Fruit fly (Drosophila melanogaster) whole organism: ENCODE data around the gene CG7377.
A peak's percentile ranks its signal among the peaks of the same experiment; 100 is the strongest.
"Not testable (repeated sequence)": the region's sequence is repeated elsewhere in the genome, so short reads cannot be mapped to it uniquely, and the experiment has no call there.

Source experiments
- CG8478 ChIP-seq: fragments of >200 bp; optimal IDR thresholded peaks from 2 replicates; lab custom pipeline; 2018; ENCODE audit warnings: inconsistent platforms
- Dll ChIP-seq: fragments of >200 bp; optimal IDR thresholded peaks from 2 replicates; lab custom pipeline; 2017
- EcR ChIP-seq, 2 experiments: fragments of >200 bp; optimal IDR thresholded peaks; 2 replicates each; lab custom pipeline; 2017; ENCODE audit warnings: missing biosample characterization in 2 of 2, missing genetic modification characterization in 2 of 2, missing genetic modification reagents in 2 of 2
- pan ChIP-seq: fragments of >200 bp; optimal IDR thresholded peaks from 2 replicates; lab custom pipeline; 2017
- psq ChIP-seq: fragments of >200 bp; optimal IDR thresholded peaks from 2 replicates; lab custom pipeline; 2017
- usp ChIP-seq: fragments of >200 bp; optimal IDR thresholded peaks from 2 replicates; lab custom pipeline; 2017; ENCODE audit warnings: missing biosample characterization, missing genetic modification characterization, mixed read lengths

CG7377 gene

dm6 chr3L:11589395-11589794 lies at the start of gene CG7377:
TSS of gene CG7377 (plus strand) at chr3L:11589695.
- not testable (repeated sequence) for TF ChIP-seq usp (GFP tag; lab: Kevin White, UChicago); CG8478; psq (lab: Kevin White, UChicago)

- TF ChIP-seq CG8478, result no peak
- no peak for TF ChIP-seq psq (lab: Kevin White, UChicago)
- no peak for TF ChIP-seq pan (lab: Kevin White, UChicago)
- TF ChIP-seq usp (GFP tag; lab: Kevin White, UChicago), result no peak
- no peak for TF ChIP-seq Dll (lab: Kevin White, UChicago)
- no peak for TF ChIP-seq EcR (GFP tag; optimal IDR thresholded peaks at IDR 0.05; lab: Kevin White, UChicago)
These were observed 49.2 kb upstream of the CG7377 start for dm6 chr3L:11540330-11540702.

dm6 chr3L:11542437-11542836 lies 47.1 kb upstream of the CG7377 start:
- TF ChIP-seq pan (lab: Kevin White, UChicago) (no peak), CG8478 (no peak), Dll (lab: Kevin White, UChicago) (no peak), EcR (GFP tag; optimal IDR thresholded peaks at IDR 0.05; lab: Kevin White, UChicago) (no peak), usp (GFP tag; lab: Kevin White, UChicago) (no peak), psq (lab: Kevin White, UChicago) (no peak)

dm6 chr3L:11542948-11543347 lies 46.5 kb upstream of the CG7377 start:
- TF ChIP-seq Dll (lab: Kevin White, UChicago) (no peak), EcR (GFP tag; optimal IDR thresholded peaks at IDR 0.05; lab: Kevin White, UChicago) (no peak), pan (lab: Kevin White, UChicago) (no peak), usp (GFP tag; lab: Kevin White, UChicago) (no peak), psq (lab: Kevin White, UChicago) (no peak), CG8478 (no peak)

- TF ChIP-seq usp (GFP tag; lab: Kevin White, UChicago) (no peak), CG8478 (no peak), psq (lab: Kevin White, UChicago) (no peak), pan (lab: Kevin White, UChicago) (no peak), Dll (lab: Kevin White, UChicago) (no peak), EcR (GFP tag; optimal IDR thresholded peaks at IDR 0.05; lab: Kevin White, UChicago) (no peak)
These were observed 45.7 kb upstream of the CG7377 start for dm6 chr3L:11543681-11544299.

dm6 chr3L:11547302-11547994 lies 42.0 kb upstream of the CG7377 start:
- TF ChIP-seq usp (GFP tag; lab: Kevin White, UChicago) (no peak), pan (lab: Kevin White, UChicago) (no peak), Dll (lab: Kevin White, UChicago) (no peak), EcR (GFP tag; optimal IDR thresholded peaks at IDR 0.05; lab: Kevin White, UChicago) (no peak), CG8478 (no peak), psq (lab: Kevin White, UChicago) (no peak)

- TF ChIP-seq psq (lab: Kevin White, UChicago) (no peak), EcR (GFP tag; optimal IDR thresholded peaks at IDR 0.05; lab: Kevin White, UChicago) (no peak)
These were observed 41.5 kb upstream of the CG7377 start for dm6 chr3L:11548009-11548408.

dm6 chr3L:11549432-11549831 lies 40.1 kb upstream of the CG7377 start:
- no peak for TF ChIP-seq usp (GFP tag; lab: Kevin White, UChicago)

dm6 chr3L:11550359-11551056 lies 39.0 kb upstream of the CG7377 start:
- TF ChIP-seq pan (lab: Kevin White, UChicago) (no peak), psq (lab: Kevin White, UChicago) (no peak), EcR (GFP tag; optimal IDR thresholded peaks at IDR 0.05; lab: Kevin White, UChicago) (no peak), CG8478 (no peak), usp (GFP tag; lab: Kevin White, UChicago) (no peak), Dll (lab: Kevin White, UChicago) (no peak)

- TF ChIP-seq psq (lab: Kevin White, UChicago), result no peak
- no peak for TF ChIP-seq pan (lab: Kevin White, UChicago)
These were observed 37.5 kb upstream of the CG7377 start for dm6 chr3L:11551949-11552348.

dm6 chr3L:11552996-11553671 lies 36.4 kb upstream of the CG7377 start:
- no peak for TF ChIP-seq usp (GFP tag; lab: Kevin White, UChicago)
- peak; percentile 56 for TF ChIP-seq CG8478
- TF ChIP-seq Dll (lab: Kevin White, UChicago), result peak; percentile 98

- TF ChIP-seq Dll (lab: Kevin White, UChicago) (no peak), usp (GFP tag; lab: Kevin White, UChicago) (no peak), CG8478 (no peak), EcR (GFP tag; optimal IDR thresholded peaks at IDR 0.05; lab: Kevin White, UChicago) (no peak), pan (lab: Kevin White, UChicago) (no peak), psq (lab: Kevin White, UChicago) (no peak)
These were observed 35.8 kb upstream of the CG7377 start for dm6 chr3L:11553672-11554068.
